Fruit fly (Drosophila melanogaster): Measurements from ENCODE around the gene Alg1.

DNA sequence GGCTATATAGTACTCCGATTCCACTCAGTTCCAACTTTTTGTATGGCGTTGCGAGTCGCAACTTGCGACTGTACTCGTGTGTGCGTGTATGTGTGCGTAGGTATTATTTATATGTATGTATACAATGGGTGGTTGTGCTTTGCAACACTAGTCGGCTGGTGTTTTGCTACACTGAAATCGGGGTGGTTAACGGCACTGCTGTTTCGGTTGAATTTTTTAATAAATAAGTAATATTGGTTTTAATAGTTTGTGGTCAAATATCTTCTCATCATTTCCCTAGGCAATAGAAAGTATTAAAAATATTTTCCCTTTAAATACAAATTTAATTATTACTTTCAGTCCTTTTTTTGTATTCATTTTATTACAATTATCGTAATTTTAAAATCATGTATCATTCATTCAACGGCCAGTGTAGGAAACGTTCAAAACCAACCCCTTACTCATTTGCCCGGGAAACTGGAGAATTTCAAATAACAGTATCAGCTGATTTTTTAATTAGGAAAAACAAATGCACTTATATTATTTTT lies 12.7 kb downstream of the Alg1 start, which contains the start of gene CG7379:
- TF ChIP-seq Met (GFP tag; optimal IDR thresholded peaks at IDR 0.05), result no peak
- TF ChIP-seq Eip93F (GFP tag; optimal IDR thresholded peaks at IDR 0.05), result no peak
- no peak for TF ChIP-seq Hr39 (GFP tag; optimal IDR thresholded peaks at IDR 0.05)
- no peak for TF ChIP-seq Hr38 (GFP tag; optimal IDR thresholded peaks at IDR 0.05)
- peak; percentile 90 for TF ChIP-seq CG10631 (GFP tag; optimal IDR thresholded peaks at IDR 0.05)
- no peak for TF ChIP-seq pdm3 (GFP tag; optimal IDR thresholded peaks at IDR 0.05)
- TF ChIP-seq achi (GFP tag; optimal IDR thresholded peaks at IDR 0.05), result no peak
- TF ChIP-seq CG9139 (GFP tag; optimal IDR thresholded peaks at IDR 0.05), result no peak
- no peak for TF ChIP-seq CG16779 (tag; optimal IDR thresholded peaks at IDR 0.05)
